Worm (Caenorhabditis elegans): Measurements from ENCODE around the gene grwd-1.

- TF ChIP-seq ztf-29 (GFP tag; IDR thresholded peaks at IDR 0.05) = peak; percentile 76
- peak; percentile 74; the same call in 1 of the 2 replicates for TF ChIP-seq tab-1 (GFP tag; IDR thresholded peaks at IDR 0.05)
- TF ChIP-seq klf-2 (GFP tag; conservative IDR thresholded peaks at IDR 0.05) = peak; percentile 86
- TF ChIP-seq cog-1 (tag; optimal IDR thresholded peaks at IDR 0.05) = peak; percentile 68
- TF ChIP-seq flt-1 (GFP tag; IDR thresholded peaks at IDR 0.05) = peak; percentile 93
- TF ChIP-seq med-1 (GFP tag; optimal IDR thresholded peaks at IDR 0.05; ENCODE audit: insufficient read depth) = no peak
- TF ChIP-seq ztf-23 (GFP tag; IDR thresholded peaks at IDR 0.05) = peak; percentile 91
- TF ChIP-seq ref-1 (GFP tag; conservative IDR thresholded peaks at IDR 0.05) = peak; percentile 54
- peak; percentile 68; the same call in 1 of the 2 replicates for TF ChIP-seq T22C8.4 (GFP tag; IDR thresholded peaks at IDR 0.05)
These were observed 19.2 kb downstream of the grwd-1 start, which contains the start of gene K10D2.5 for ce11 chrIII:5172470-5172869.
